Worm (Caenorhabditis elegans): Measurements from ENCODE around the gene nnt-1.

nnt-1 gene

ce11 chrX:6091967-6092366 is 30.1 kb upstream of the nnt-1 start, which contains the start of gene hsp-3 (continued):
- TF ChIP-seq dsc-1 (tag; optimal IDR thresholded peaks at IDR 0.05) (peak; percentile 88), unc-86 (tag; optimal IDR thresholded peaks at IDR 0.05) (peak; percentile 96), lir-3 (tag; optimal IDR thresholded peaks at IDR 0.05; ENCODE audit: poor library complexity) (peak; percentile 89), nhr-85 (tag) (peak; percentile 99), ztf-11 (tag; optimal IDR thresholded peaks at IDR 0.05) (peak in 1 of 2 experiments; percentile 93), tbx-2 (tag; optimal IDR thresholded peaks at IDR 0.05) (peak; percentile 98), mef-2 (tag; optimal IDR thresholded peaks at IDR 0.05) (peak; percentile 76), aha-1 (tag; optimal IDR thresholded peaks at IDR 0.05) (peak; percentile 75), xbp-1 (tag; optimal IDR thresholded peaks at IDR 0.05) (peak; percentile 100), nhr-76 (tag; optimal IDR thresholded peaks at IDR 0.05) (peak; percentile 78), hlh-4 (tag; optimal IDR thresholded peaks at IDR 0.05) (peak; percentile 11), ztf-4 (tag; optimal IDR thresholded peaks at IDR 0.05) (peak; percentile 90), ces-1 (GFP tag; optimal IDR thresholded peaks at IDR 0.05) (no peak), unc-62 (GFP tag; optimal IDR thresholded peaks at IDR 0.05) (no peak), ceh-88 (GFP tag; IDR thresholded peaks at IDR 0.05) (peak; percentile 92), nhr-84 (tag; optimal IDR thresholded peaks at IDR 0.05) (no peak), C34B4.2 (tag; optimal IDR thresholded peaks at IDR 0.05) (peak; percentile 44), efl-1 (optimal IDR thresholded peaks at IDR 0.05) (peak; percentile 84 to 92), efl-1 (GFP tag; optimal IDR thresholded peaks at IDR 0.05 in 1 of 2) (peak; percentile 84 to 97), elt-3 (tag; optimal IDR thresholded peaks at IDR 0.05) (peak in 5 of 6 experiments; percentile 58 to 96 (median 80)), sox-4 (tag; optimal IDR thresholded peaks at IDR 0.05) (peak; percentile 67), lin-39 (tag; optimal IDR thresholded peaks at IDR 0.05) (peak; percentile 73), lin-13 (GFP tag; optimal IDR thresholded peaks at IDR 0.05) (peak; percentile 98), fkh-4 (tag; optimal IDR thresholded peaks at IDR 0.05; ENCODE audit: borderline replicate concordance) (peak; percentile 11), mep-1 (tag; optimal IDR thresholded peaks at IDR 0.05) (peak; percentile 92), nhr-11 (tag; optimal IDR thresholded peaks at IDR 0.05) (peak; percentile 84), lin-15B (tag; optimal IDR thresholded peaks at IDR 0.05) (peak; percentile 91), lin-14 (GFP tag; optimal IDR thresholded peaks at IDR 0.05) (peak; percentile 99), F16B12.6 (tag; optimal IDR thresholded peaks at IDR 0.05) (peak; percentile 64), nhr-71 (tag; optimal IDR thresholded peaks at IDR 0.05) (peak; percentile 99), elt-2 (tag; optimal IDR thresholded peaks at IDR 0.05) (peak; percentile 95), jun-1 (tag; optimal IDR thresholded peaks at IDR 0.05) (peak; percentile 97), zip-4 (GFP tag; optimal IDR thresholded peaks at IDR 0.05) (peak; percentile 86), mab-9 (GFP tag; IDR thresholded peaks at IDR 0.05) (peak; percentile 90), nhr-90 (tag; optimal IDR thresholded peaks at IDR 0.05; ENCODE audit: poor library complexity) (peak; percentile 98), swsn-7 (tag; optimal IDR thresholded peaks at IDR 0.05) (peak; percentile 99), ama-1 (optimal IDR thresholded peaks at IDR 0.05) (no peak), fkh-8 (tag; optimal IDR thresholded peaks at IDR 0.05) (peak; percentile 98), C04F5.9 (tag; optimal IDR thresholded peaks at IDR 0.05) (peak; percentile 85)

- no peak for TF ChIP-seq aly-2 (tag; optimal IDR thresholded peaks at IDR 0.05)
- no peak for TF ChIP-seq ceh-90 (tag; optimal IDR thresholded peaks at IDR 0.05)
- no peak for TF ChIP-seq jun-1 (tag; optimal IDR thresholded peaks at IDR 0.05)
- TF ChIP-seq C04F5.9 (tag; optimal IDR thresholded peaks at IDR 0.05), result no peak
- TF ChIP-seq nhr-85 (tag), result peak; percentile 69
- no peak for TF ChIP-seq Y116A8C.19 (tag; optimal IDR thresholded peaks at IDR 0.05; ENCODE audit: borderline replicate concordance)
- peak; percentile 29 for TF ChIP-seq rnt-1 (tag; optimal IDR thresholded peaks at IDR 0.05)
- TF ChIP-seq elt-3 (tag; optimal IDR thresholded peaks at IDR 0.05), result peak in 1 of 6 experiments; percentile 21
- peak; percentile 72 for TF ChIP-seq blmp-1 (tag; optimal IDR thresholded peaks at IDR 0.05)
- TF ChIP-seq snu-23 (GFP tag; optimal IDR thresholded peaks at IDR 0.05), result no peak
These were observed 29.6 kb upstream of the nnt-1 start for ce11 chrX:6092533-6092932.
